Worm (Caenorhabditis elegans) whole organism, L3 larva: Measurements from ENCODE around the gene pals-19.

Source experiments
- aly-2 ChIP-seq: fragments of 150-350 bp; optimal IDR thresholded peaks from 2 replicates; lab custom pipeline; 2014; ENCODE audit warnings: missing biosample characterization, missing genetic modification characterization
- ama-1 ChIP-seq: fragments of 150-350 bp; optimal IDR thresholded peaks from 2 replicates; lab custom pipeline; 2018
- elt-1 ChIP-seq: fragments of 150-350 bp; optimal IDR thresholded peaks from 2 replicates; lab custom pipeline; 2014; ENCODE audit warnings: missing biosample characterization, missing genetic modification characterization
- lin-39 ChIP-seq: fragments of 150-350 bp; optimal IDR thresholded peaks from 2 replicates; lab custom pipeline; 2018; ENCODE audit warnings: missing biosample characterization, missing genetic modification reagents, missing genetic modification characterization
- mml-1 ChIP-seq: fragments of 150-350 bp; sonication (generic microtip); optimal IDR thresholded peaks from 3 replicates; lab custom pipeline; 2014; ENCODE audit warnings: missing biosample characterization, missing genetic modification characterization
- nhr-23 ChIP-seq: fragments of 150-350 bp; optimal IDR thresholded peaks from 2 replicates; lab custom pipeline; 2014; ENCODE audit warnings: missing biosample characterization, missing genetic modification reagents, missing genetic modification characterization
- nhr-77 ChIP-seq: fragments of 150-350 bp; optimal IDR thresholded peaks from 2 replicates; lab custom pipeline; 2014; ENCODE audit warnings: missing biosample characterization, missing genetic modification characterization
- skn-1 ChIP-seq: fragments of 150-350 bp; optimal IDR thresholded peaks from 2 replicates; lab custom pipeline; 2014; ENCODE audit warnings: missing biosample characterization, missing genetic modification characterization
- ztf-11 ChIP-seq: fragments of 150-350 bp; optimal IDR thresholded peaks from 2 replicates; lab custom pipeline; 2014; ENCODE audit warnings: missing biosample characterization, missing genetic modification characterization

DNA sequence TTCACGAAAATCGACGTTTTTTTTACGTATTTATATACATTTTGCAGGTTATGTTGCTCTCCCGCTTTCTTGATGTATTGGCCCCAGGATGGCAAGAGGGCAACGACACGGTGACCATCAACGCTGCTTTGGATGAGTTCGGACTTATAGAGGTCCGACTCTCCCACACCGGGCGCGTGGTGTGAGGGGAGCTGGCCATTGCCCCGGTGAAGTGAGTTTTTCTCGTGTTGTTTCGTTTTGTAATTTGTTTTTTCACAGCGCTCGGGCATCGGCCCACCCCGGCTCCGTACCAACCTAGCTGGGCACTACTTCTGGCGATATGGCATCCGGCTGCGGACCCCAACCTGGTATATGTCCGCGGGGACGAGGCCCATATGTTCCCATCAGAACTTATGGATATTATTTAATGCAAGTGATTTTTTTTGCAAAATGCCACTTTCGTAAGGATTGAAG is 27.4 kb upstream of the pals-19 start, which contains the start of gene Y82E9BR.20:
- TF ChIP-seq ztf-11 (no peak), skn-1 (tag; lab: Kevin White, UChicago) (no peak), ama-1 (lab: Kevin White, UChicago) (no peak), nhr-23 (no peak), mml-1 (tag; lab: Kevin White, UChicago) (no peak), nhr-77 (tag; lab: Kevin White, UChicago) (no peak), lin-39 (no peak), aly-2 (tag; lab: Kevin White, UChicago) (no peak), elt-1 (tag; lab: Kevin White, UChicago) (no peak)
